Fruit fly (Drosophila melanogaster): ENCODE data around the gene Pgcl.

dm6 chrX:457803-458202 is 20.6 kb upstream of the Pgcl start:
- TF ChIP-seq CG17806 (tag; optimal IDR thresholded peaks at IDR 0.05) = no peak
- TF ChIP-seq CG10348 (GFP tag; IDR thresholded peaks at IDR 0.05) = no peak
- TF ChIP-seq EcR (GFP tag; optimal IDR thresholded peaks at IDR 0.05) = no peak
- TF ChIP-seq CG4496 (GFP tag; IDR thresholded peaks at IDR 0.05) = no peak
- TF ChIP-seq gl (tag; optimal IDR thresholded peaks at IDR 0.05) = no peak
- TF ChIP-seq CG14655 (GFP tag; optimal IDR thresholded peaks at IDR 0.05) = no peak
- TF ChIP-seq CG15710 (tag; optimal IDR thresholded peaks at IDR 0.05) = no peak
- no peak for TF ChIP-seq CG12605 (GFP tag; IDR thresholded peaks at IDR 0.05)
- no peak for TF ChIP-seq Ets98B (GFP tag; IDR thresholded peaks at IDR 0.05)
- no peak for TF ChIP-seq rn (GFP tag; IDR thresholded peaks at IDR 0.05)
- no peak for TF ChIP-seq CG8301 (tag; optimal IDR thresholded peaks at IDR 0.05)
- no peak for TF ChIP-seq Pif1B (GFP tag; optimal IDR thresholded peaks at IDR 0.05)

Data from whole organism, pupa.